Worm (Caenorhabditis elegans) whole organism, L2 larva: ENCODE data around the gene fahd-1.

Experiments
- alr-1 ChIP-seq: fragments of 150-350 bp; optimal IDR thresholded peaks from 2 replicates; lab custom pipeline; 2014; ENCODE audit warnings: missing biosample characterization, missing genetic modification characterization
- nhr-10 ChIP-seq: sonication (generic microtip); optimal IDR thresholded peaks from 2 replicates; lab custom pipeline; 2017; ENCODE audit warnings: missing biosample characterization, missing genetic modification characterization
- unc-39 ChIP-seq: fragments of 150-350 bp; optimal IDR thresholded peaks from 2 replicates; lab custom pipeline; 2014; ENCODE audit warnings: missing biosample characterization, missing genetic modification characterization
- unc-62 ChIP-seq: fragments of 150-350 bp; optimal IDR thresholded peaks from 2 replicates; lab custom pipeline; 2014; ENCODE audit warnings: missing biosample characterization, missing genetic modification reagents, missing genetic modification characterization

- TF ChIP-seq unc-62 (GFP tag; lab: Kevin White, UChicago) (no peak), nhr-10 (tag; lab: Kevin White, UChicago) (no peak), unc-39 (tag; lab: Kevin White, UChicago) (no peak), alr-1 (tag; lab: Kevin White, UChicago) (no peak)
Measured at ce11 chrIII:7940819-7941218, 48.8 kb downstream of the fahd-1 start, which contains the start of gene C29E4.12.
